Worm (Caenorhabditis elegans): Measurements from ENCODE around the gene M02D8.6.

The M02D8.6 gene

ce11 chrX:8741629-8742170 lies 10.0 kb upstream of the M02D8.6 start (continued):
- TF ChIP-seq dmd-6 (GFP tag; IDR thresholded peaks at IDR 0.05) (no peak), daf-19 (GFP tag; conservative IDR thresholded peaks at IDR 0.05) (no peak), Y75B8A.6 (GFP tag; IDR thresholded peaks at IDR 0.05) (no peak), lin-15B (tag; optimal IDR thresholded peaks at IDR 0.05) (no peak), tra-1 (GFP tag; IDR thresholded peaks at IDR 0.05) (no peak), madf-5 (GFP tag; IDR thresholded peaks at IDR 0.05) (no peak), unc-130 (GFP tag; optimal IDR thresholded peaks at IDR 0.05) (no peak), snpc-1.2 (GFP tag; IDR thresholded peaks at IDR 0.05) (peak; percentile 49; the same call in 1 of the 2 replicates), set-16 (GFP tag; IDR thresholded peaks at IDR 0.05) (peak; percentile 88), F26F4.8 (GFP tag; conservative IDR thresholded peaks at IDR 0.05) (no peak), lsy-2 (tag; optimal IDR thresholded peaks at IDR 0.05) (no peak), nhr-10 (tag; optimal IDR thresholded peaks at IDR 0.05) (no peak), Y48G9A.11 (GFP tag; IDR thresholded peaks at IDR 0.05) (0 out of 2 replicates have a peak, but pooled peaks have one; percentile 26), nhr-11 (tag; optimal IDR thresholded peaks at IDR 0.05) (no peak), zfp-2 (tag; optimal IDR thresholded peaks at IDR 0.05) (no peak), nhr-42 (GFP tag; IDR thresholded peaks at IDR 0.05) (0 out of 2 replicates have a peak, but pooled peaks have one; percentile 24), lin-1 (GFP tag; IDR thresholded peaks at IDR 0.05) (no peak), fos-1 (tag; optimal IDR thresholded peaks at IDR 0.05) (no peak), dve-1 (tag; optimal IDR thresholded peaks at IDR 0.05; ENCODE audit: insufficient read depth) (no peak)

ce11 chrX:8739373-8739772 lies 7.7 kb upstream of the M02D8.6 start, which contains the start of gene M02D8.2:
TSS of gene M02D8.2 (plus strand) at chrX:8739673.
- TF ChIP-seq nhr-41 (GFP tag; IDR thresholded peaks at IDR 0.05) (no peak), aha-1 (tag) (peak; percentile 65)

- no peak for TF ChIP-seq madf-5 (GFP tag; IDR thresholded peaks at IDR 0.05)
- TF ChIP-seq mes-2 (tag; optimal IDR thresholded peaks at IDR 0.05; ENCODE audit: poor library complexity, severe bottlenecking): no peak
- no peak for TF ChIP-seq mxl-3 (GFP tag; optimal IDR thresholded peaks at IDR 0.05)
- TF ChIP-seq skn-1 (tag; optimal IDR thresholded peaks at IDR 0.05): no peak
- no peak for TF ChIP-seq lin-39 (tag; optimal IDR thresholded peaks at IDR 0.05)
- no peak for TF ChIP-seq nhr-28 (tag; optimal IDR thresholded peaks at IDR 0.05)
Observed at ce11 chrX:8737801-8738200, 6.1 kb upstream of the M02D8.6 start.

- no peak for TF ChIP-seq lin-39 (tag; optimal IDR thresholded peaks at IDR 0.05)
- TF ChIP-seq arid-1 (GFP tag; conservative IDR thresholded peaks at IDR 0.05): 0 out of 2 replicates have a peak, but pooled peaks have one; percentile 6
- TF ChIP-seq ceh-28 (tag; optimal IDR thresholded peaks at IDR 0.05): peak; percentile 23
- 0 out of 2 replicates have a peak, but pooled peaks have one; percentile 16 for TF ChIP-seq dmd-6 (GFP tag; IDR thresholded peaks at IDR 0.05)
- peak; percentile 71 for TF ChIP-seq dve-1 (tag; optimal IDR thresholded peaks at IDR 0.05; ENCODE audit: insufficient read depth)
- no peak for TF ChIP-seq jun-1 (tag; optimal IDR thresholded peaks at IDR 0.05)
- no peak for TF ChIP-seq ces-1 (GFP tag; optimal IDR thresholded peaks at IDR 0.05)
- TF ChIP-seq mep-1 (tag; optimal IDR thresholded peaks at IDR 0.05): peak; percentile 74
- no peak for TF ChIP-seq F44E2.7 (GFP tag; IDR thresholded peaks at IDR 0.05)
- no peak for TF ChIP-seq egl-43 (GFP tag; IDR thresholded peaks at IDR 0.05)
- TF ChIP-seq ztf-7 (tag; optimal IDR thresholded peaks at IDR 0.05): peak; percentile 5
- no peak for TF ChIP-seq nhr-41 (GFP tag; IDR thresholded peaks at IDR 0.05)
- TF ChIP-seq skn-1 (tag; optimal IDR thresholded peaks at IDR 0.05): no peak
- no peak for TF ChIP-seq ceh-82 (tag; optimal IDR thresholded peaks at IDR 0.05)
- TF ChIP-seq pqm-1 (tag; optimal IDR thresholded peaks at IDR 0.05): no peak
- TF ChIP-seq mes-2 (tag; optimal IDR thresholded peaks at IDR 0.05; ENCODE audit: poor library complexity, severe bottlenecking): peak; percentile 62
- no peak for TF ChIP-seq aly-2 (tag; optimal IDR thresholded peaks at IDR 0.05)
- TF ChIP-seq F37D6.2 (tag; optimal IDR thresholded peaks at IDR 0.05): peak; percentile 10
- peak; percentile 43 for TF ChIP-seq nhr-25 (tag; optimal IDR thresholded peaks at IDR 0.05; ENCODE audit: borderline replicate concordance, insufficient read depth)
- no peak for TF ChIP-seq ceh-20 (GFP tag; IDR thresholded peaks at IDR 0.05)
- no peak for TF ChIP-seq saeg-2 (GFP tag; IDR thresholded peaks at IDR 0.05)
- TF ChIP-seq nhr-10 (tag; optimal IDR thresholded peaks at IDR 0.05): no peak
- TF ChIP-seq snpc-4 (tag; optimal IDR thresholded peaks at IDR 0.05): no peak
- peak; percentile 45 for TF ChIP-seq nhr-77 (tag; optimal IDR thresholded peaks at IDR 0.05)
- no peak for TF ChIP-seq Y48G9A.11 (GFP tag; IDR thresholded peaks at IDR 0.05)
- TF ChIP-seq hlh-30 (tag; optimal IDR thresholded peaks at IDR 0.05; ENCODE audit: insufficient read depth): peak; percentile 91
- peak; percentile 57 for TF ChIP-seq rbr-2 (tag; optimal IDR thresholded peaks at IDR 0.05)
Observed at ce11 chrX:8736965-8737464, 5.3 kb upstream of the M02D8.6 start, which contains the start of gene M02D8.3. TSS of gene M02D8.3 (minus strand) at chrX:8737015.

Measured in whole organism, L4 larva.